Worm (Caenorhabditis elegans): Measurements from ENCODE around the gene mks-2.

Gene mks-2

ce11 chrII:6245199-6245702 is 26.0 kb upstream of the mks-2 start, which contains the start of gene blos-4:
blos-4 (plus strand) TSS chrII:6245249.
- TF ChIP-seq blmp-1 (tag; optimal IDR thresholded peaks at IDR 0.05) = peak; percentile 1
- no peak for TF ChIP-seq F16B12.6 (tag; optimal IDR thresholded peaks at IDR 0.05)
- peak in 1 of 2 experiments; percentile 30 for TF ChIP-seq lsy-2 (tag; optimal IDR thresholded peaks at IDR 0.05)
- no peak for TF ChIP-seq zag-1 (tag; optimal IDR thresholded peaks at IDR 0.05)
- TF ChIP-seq nhr-76 (tag; optimal IDR thresholded peaks at IDR 0.05) = no peak
- no peak for TF ChIP-seq sup-37 (GFP tag; optimal IDR thresholded peaks at IDR 0.05)
- no peak for TF ChIP-seq isw-1 (GFP tag; IDR thresholded peaks at IDR 0.05)
- TF ChIP-seq efl-3 (GFP tag; optimal IDR thresholded peaks at IDR 0.05) = no peak
- no peak for TF ChIP-seq unc-62 (GFP tag; optimal IDR thresholded peaks at IDR 0.05)
- TF ChIP-seq nhr-237 (tag; optimal IDR thresholded peaks at IDR 0.05) = no peak
- TF ChIP-seq ama-1 (optimal IDR thresholded peaks at IDR 0.05) = no peak
- TF ChIP-seq ceh-90 (tag; optimal IDR thresholded peaks at IDR 0.05) = no peak
- TF ChIP-seq pax-3 (tag; optimal IDR thresholded peaks at IDR 0.05) = no peak
- no peak for TF ChIP-seq hpl-2 (GFP tag; optimal IDR thresholded peaks at IDR 0.05)
- no peak for TF ChIP-seq mef-2 (tag; optimal IDR thresholded peaks at IDR 0.05)
- TF ChIP-seq ceh-88 (GFP tag; IDR thresholded peaks at IDR 0.05) = no peak
- no peak for TF ChIP-seq fkh-8 (tag; optimal IDR thresholded peaks at IDR 0.05)
- no peak for TF ChIP-seq unc-30 (tag; optimal IDR thresholded peaks at IDR 0.05)
- TF ChIP-seq aha-1 (tag; optimal IDR thresholded peaks at IDR 0.05) = no peak
- TF ChIP-seq jun-1 (tag; optimal IDR thresholded peaks at IDR 0.05) = no peak
- peak; percentile 37 to 90 for TF ChIP-seq lin-35 (GFP tag; optimal IDR thresholded peaks at IDR 0.05)
- TF ChIP-seq nhr-47 (tag; optimal IDR thresholded peaks at IDR 0.05) = no peak
- TF ChIP-seq efl-1 (optimal IDR thresholded peaks at IDR 0.05) = peak in 1 of 2 experiments; percentile 71
- peak; percentile 78 to 97 for TF ChIP-seq efl-1 (GFP tag; optimal IDR thresholded peaks at IDR 0.05 in 1 of 2)
- TF ChIP-seq nhr-28 (tag; optimal IDR thresholded peaks at IDR 0.05) = no peak
- no peak for TF ChIP-seq tlp-1 (tag; optimal IDR thresholded peaks at IDR 0.05)
- TF ChIP-seq nhr-85 (tag) = no peak
- TF ChIP-seq mdl-1 (tag; optimal IDR thresholded peaks at IDR 0.05) = no peak
- TF ChIP-seq dpl-1 (GFP tag; optimal IDR thresholded peaks at IDR 0.05) = peak; percentile 19 to 80 (median 67)

ce11 chrII:6244171-6244570 is 24.9 kb upstream of the mks-2 start, which contains the start of gene tat-4:
tat-4 (minus strand) TSS chrII:6244287.
- TF ChIP-seq fkh-10 (GFP tag; optimal IDR thresholded peaks at IDR 0.05) = no peak
- TF ChIP-seq lin-35 (GFP tag; optimal IDR thresholded peaks at IDR 0.05) = peak in 1 of 2 experiments; percentile 26
- TF ChIP-seq hpl-2 (GFP tag; optimal IDR thresholded peaks at IDR 0.05) = no peak

- TF ChIP-seq egl-27 (tag; optimal IDR thresholded peaks at IDR 0.05) (no peak), lin-35 (GFP tag; optimal IDR thresholded peaks at IDR 0.05) (no peak), sptf-1 (tag; optimal IDR thresholded peaks at IDR 0.05) (no peak), nhr-90 (tag; optimal IDR thresholded peaks at IDR 0.05; ENCODE audit: poor library complexity) (no peak), aha-1 (tag; optimal IDR thresholded peaks at IDR 0.05) (no peak), nhr-71 (tag; optimal IDR thresholded peaks at IDR 0.05) (no peak), elt-2 (tag; optimal IDR thresholded peaks at IDR 0.05) (no peak), swsn-7 (tag; optimal IDR thresholded peaks at IDR 0.05) (no peak)
Observed at ce11 chrII:6241758-6242157, 22.5 kb upstream of the mks-2 start, which contains the start of gene T24H7.8. T24H7.8 (plus strand) TSS chrII:6242058.

ce11 chrII:6236093-6236945 is 17.1 kb upstream of the mks-2 start:
- peak in 1 of 6 experiments; percentile 35 for TF ChIP-seq elt-3 (tag; optimal IDR thresholded peaks at IDR 0.05)
- no peak for TF ChIP-seq nhr-28 (tag; optimal IDR thresholded peaks at IDR 0.05)
- no peak for TF ChIP-seq tbx-2 (tag; optimal IDR thresholded peaks at IDR 0.05)
- TF ChIP-seq nhr-19 (GFP tag; conservative IDR thresholded peaks at IDR 0.05) = no peak
- no peak for TF ChIP-seq zip-4 (GFP tag; optimal IDR thresholded peaks at IDR 0.05)
- peak; percentile 54 for TF ChIP-seq lin-14 (GFP tag; optimal IDR thresholded peaks at IDR 0.05)
- no peak for TF ChIP-seq nhr-11 (tag; optimal IDR thresholded peaks at IDR 0.05)
- peak; percentile 19 for TF ChIP-seq nhr-71 (tag; optimal IDR thresholded peaks at IDR 0.05)
- TF ChIP-seq nhr-12 (tag; optimal IDR thresholded peaks at IDR 0.05) = no peak
- TF ChIP-seq hpl-2 (GFP tag; optimal IDR thresholded peaks at IDR 0.05) = no peak
- no peak for TF ChIP-seq fkh-8 (tag; optimal IDR thresholded peaks at IDR 0.05)
- TF ChIP-seq nhr-85 (tag) = peak; percentile 83
- TF ChIP-seq nhr-237 (tag; optimal IDR thresholded peaks at IDR 0.05) = no peak
- TF ChIP-seq pag-3 (tag; optimal IDR thresholded peaks at IDR 0.05; ENCODE audit: borderline replicate concordance, insufficient read depth) = no peak
- TF ChIP-seq sptf-1 (tag; optimal IDR thresholded peaks at IDR 0.05) = no peak
- TF ChIP-seq blmp-1 (tag; optimal IDR thresholded peaks at IDR 0.05) = peak; percentile 78
- TF ChIP-seq ceh-90 (tag; optimal IDR thresholded peaks at IDR 0.05) = no peak
- TF ChIP-seq unc-130 (tag; optimal IDR thresholded peaks at IDR 0.05) = no peak
- TF ChIP-seq unc-62 (GFP tag; optimal IDR thresholded peaks at IDR 0.05) = no peak
- TF ChIP-seq sup-37 (GFP tag; optimal IDR thresholded peaks at IDR 0.05) = no peak
